Worm (Caenorhabditis elegans) whole organism, young adult: ENCODE measurements around the gene T05H10.4.

Source experiments
- B0336.3 ChIP-seq: fragments of 200-800 bp; sonication (Bioruptor generic); IDR thresholded peaks from 2 replicates; pipeline ENCODE4 v1.3.6; 2022; ENCODE audit warnings: missing genetic modification characterization, missing compliant biosample characterization
- D2030.7 ChIP-seq: fragments of 200-800 bp; sonication (Bioruptor generic); IDR thresholded peaks from 2 replicates; pipeline ENCODE4 v1.3.6; 2022; ENCODE audit warnings: missing genetic modification reagents, missing genetic modification characterization, missing compliant biosample characterization
- F33H1.4 ChIP-seq: fragments of 200-800 bp; sonication (Bioruptor generic); IDR thresholded peaks from 2 replicates; pipeline ENCODE4 v1.3.6; 2022; ENCODE audit warnings: missing genetic modification reagents, missing genetic modification characterization, missing compliant biosample characterization
- F52B5.7 ChIP-seq: sonication (generic microtip); optimal IDR thresholded peaks from 2 replicates; lab custom pipeline; 2016; ENCODE audit warnings: mild to moderate bottlenecking, missing genetic modification characterization, missing compliant biosample characterization
- F55B11.4 ChIP-seq: sonication (generic microtip); optimal IDR thresholded peaks from 2 replicates; lab custom pipeline; 2016; ENCODE audit warnings: missing compliant biosample characterization, missing genetic modification characterization, borderline replicate concordance; ENCODE audit not compliant: insufficient read depth
- F57A8.1 ChIP-seq: fragments of 200-800 bp; sonication (Bioruptor generic); optimal IDR thresholded peaks from 2 replicates; lab custom pipeline; 2018; ENCODE audit warnings: mild to moderate bottlenecking, missing genetic modification characterization, moderate library complexity, missing compliant biosample characterization
- F57C9.4 ChIP-seq: sonication (generic microtip); optimal IDR thresholded peaks from 2 replicates; lab custom pipeline; 2017; ENCODE audit warnings: mild to moderate bottlenecking, missing genetic modification characterization, missing compliant biosample characterization
- T07F8.4 ChIP-seq: sonication (generic microtip); optimal IDR thresholded peaks from 2 replicates; lab custom pipeline; 2016; ENCODE audit warnings: mild to moderate bottlenecking, missing genetic modification characterization, moderate library complexity, missing compliant biosample characterization
- Y53G8AR.9 ChIP-seq: fragments of 200-800 bp; sonication (Bioruptor generic); conservative IDR thresholded peaks from 2 replicates; pipeline ENCODE4 v1.3.6; 2022; ENCODE audit warnings: missing genetic modification reagents, missing genetic modification characterization, missing compliant biosample characterization
- akir-1 ChIP-seq: fragments of 200-800 bp; sonication (Bioruptor generic); optimal IDR thresholded peaks from 2 replicates; lab custom pipeline; 2018; ENCODE audit warnings: mild to moderate bottlenecking, missing genetic modification characterization, moderate library complexity, missing compliant biosample characterization
- atf-7 ChIP-seq: sonication (generic microtip); optimal IDR thresholded peaks from 2 replicates; lab custom pipeline; 2017; ENCODE audit warnings: mild to moderate bottlenecking, missing genetic modification characterization, missing compliant biosample characterization
- attf-5 ChIP-seq: fragments of 200-800 bp; sonication (Bioruptor generic); optimal IDR thresholded peaks from 2 replicates; lab custom pipeline; 2018; ENCODE audit warnings: mild to moderate bottlenecking, missing genetic modification characterization, missing compliant biosample characterization
- bed-2 ChIP-seq: fragments of 200-800 bp; sonication (Bioruptor generic); IDR thresholded peaks from 2 replicates; pipeline ENCODE4 v1.3.6; 2022; ENCODE audit warnings: missing genetic modification reagents, missing genetic modification characterization, missing compliant biosample characterization
- ccch-3 ChIP-seq: fragments of 200-800 bp; sonication (Bioruptor generic); optimal IDR thresholded peaks from 2 replicates; lab custom pipeline; 2018; ENCODE audit warnings: mild to moderate bottlenecking, missing genetic modification characterization, missing compliant biosample characterization
- cebp-1 ChIP-seq, 2 experiments: fragments of 200-800 bp in 1 of 2; sonication (Bioruptor generic) in 1 of 2; sonication (generic microtip) in 1 of 2; IDR thresholded peaks in 1 of 2; optimal IDR thresholded peaks in 1 of 2; 2 replicates each; pipeline versions ENCODE4 v1.3.6 to Lab custom; 2017 to 2022; ENCODE audit warnings: missing compliant biosample characterization in 2 of 2, missing genetic modification characterization in 2 of 2, mild to moderate bottlenecking in 1 of 2, missing genetic modification reagents in 1 of 2, moderate library complexity in 1 of 2
- ceh-100 ChIP-seq: fragments of 200-800 bp; sonication (Bioruptor generic); IDR thresholded peaks from 2 replicates; pipeline ENCODE4 v1.3.6; 2022; ENCODE audit warnings: missing genetic modification reagents, missing genetic modification characterization, missing compliant biosample characterization
- ceh-79 ChIP-seq: sonication (generic microtip); optimal IDR thresholded peaks from 2 replicates; lab custom pipeline; 2017; ENCODE audit warnings: mild to moderate bottlenecking, missing genetic modification characterization, missing compliant biosample characterization
- chd-7 ChIP-seq: sonication (generic microtip); optimal IDR thresholded peaks from 2 replicates; lab custom pipeline; 2016; ENCODE audit warnings: mild to moderate bottlenecking, missing genetic modification characterization, moderate library complexity, missing compliant biosample characterization
- efl-1 ChIP-seq: fragments of 150-350 bp; optimal IDR thresholded peaks from 2 replicates; lab custom pipeline; 2014; ENCODE audit warnings: missing biosample characterization, missing genetic modification reagents, missing genetic modification characterization
- egl-18 ChIP-seq: fragments of 200-800 bp; sonication (Bioruptor generic); IDR thresholded peaks from 2 replicates; pipeline ENCODE4 v1.3.6; 2022; ENCODE audit warnings: missing genetic modification reagents, missing genetic modification characterization, missing compliant biosample characterization
- ekl-4 ChIP-seq: fragments of 200-800 bp; sonication (Bioruptor generic); IDR thresholded peaks from 2 replicates; pipeline ENCODE4 v1.3.6; 2022; ENCODE audit warnings: missing genetic modification reagents, missing genetic modification characterization, missing compliant biosample characterization
- ets-4 ChIP-seq: fragments of 200-800 bp; sonication (Bioruptor generic); optimal IDR thresholded peaks from 2 replicates; lab custom pipeline; 2018; ENCODE audit warnings: mild to moderate bottlenecking, missing genetic modification characterization, missing compliant biosample characterization
- fkh-3 ChIP-seq: sonication (generic microtip); optimal IDR thresholded peaks from 2 replicates; lab custom pipeline; 2016; ENCODE audit warnings: mild to moderate bottlenecking, missing genetic modification characterization, missing compliant biosample characterization
- him-1 ChIP-seq: sonication (generic microtip); optimal IDR thresholded peaks from 2 replicates; lab custom pipeline; 2016; ENCODE audit warnings: missing genotype, missing genetic modification reagents, missing genetic modification characterization, missing compliant biosample characterization
- hlh-12 ChIP-seq: sonication (generic microtip); optimal IDR thresholded peaks from 2 replicates; lab custom pipeline; 2016; ENCODE audit warnings: missing genetic modification characterization, missing compliant biosample characterization
- hlh-26 ChIP-seq: fragments of 200-800 bp; sonication (Bioruptor generic); conservative IDR thresholded peaks from 2 replicates; pipeline ENCODE4 v1.3.6; 2022; ENCODE audit warnings: missing genetic modification reagents, missing genetic modification characterization, missing compliant biosample characterization
- hmg-1.2 ChIP-seq: fragments of 200-800 bp; sonication (Bioruptor generic); IDR thresholded peaks from 2 replicates; pipeline ENCODE4 v1.3.6; 2022; ENCODE audit warnings: missing genetic modification reagents, missing genetic modification characterization, missing compliant biosample characterization
- lin-26 ChIP-seq: fragments of 200-800 bp; sonication (Bioruptor generic); IDR thresholded peaks from 2 replicates; pipeline ENCODE4 v1.3.6; 2022; ENCODE audit warnings: missing genetic modification reagents, missing genetic modification characterization, missing compliant biosample characterization
- lin-40 ChIP-seq: sonication (generic microtip); optimal IDR thresholded peaks from 2 replicates; lab custom pipeline; 2016; ENCODE audit warnings: missing genetic modification characterization, mild to moderate bottlenecking, missing compliant biosample characterization, missing genotype, missing genetic modification reagents
- lsy-27 ChIP-seq: sonication (generic microtip); optimal IDR thresholded peaks from 2 replicates; lab custom pipeline; 2017; ENCODE audit warnings: missing genetic modification characterization, mild to moderate bottlenecking, missing compliant biosample characterization, antibody characterized with exemption, missing genotype, borderline replicate concordance; ENCODE audit not compliant: insufficient read depth
- madf-3 ChIP-seq: fragments of 200-800 bp; sonication (Bioruptor generic); IDR thresholded peaks from 2 replicates; pipeline ENCODE4 v1.3.6; 2022; ENCODE audit warnings: missing genetic modification reagents, missing genetic modification characterization, missing compliant biosample characterization
- mcd-1 ChIP-seq: fragments of 200-800 bp; sonication (Bioruptor generic); IDR thresholded peaks from 2 replicates; pipeline ENCODE4 v1.3.6; 2022; ENCODE audit warnings: missing genetic modification reagents, missing genetic modification characterization, missing compliant biosample characterization
- mes-4 ChIP-seq: sonication (generic microtip); optimal IDR thresholded peaks from 2 replicates; lab custom pipeline; 2016; ENCODE audit warnings: missing genotype, missing genetic modification characterization, missing compliant biosample characterization
- mxl-1 ChIP-seq: sonication (generic microtip); optimal IDR thresholded peaks from 2 replicates; lab custom pipeline; 2016; ENCODE audit warnings: missing genetic modification characterization, missing compliant biosample characterization
- nhr-27 ChIP-seq: fragments of 200-800 bp; sonication (Bioruptor generic); optimal IDR thresholded peaks from 2 replicates; lab custom pipeline; 2018; ENCODE audit warnings: mild to moderate bottlenecking, missing genetic modification characterization, moderate library complexity, missing compliant biosample characterization
- nhr-80 ChIP-seq: sonication (generic microtip); optimal IDR thresholded peaks from 2 replicates; lab custom pipeline; 2016; ENCODE audit warnings: missing genetic modification characterization, missing compliant biosample characterization
- nhr-90 ChIP-seq: sonication (generic microtip); optimal IDR thresholded peaks from 2 replicates; lab custom pipeline; 2016; ENCODE audit warnings: missing genotype, mild to moderate bottlenecking, missing genetic modification characterization, missing compliant biosample characterization
- rcor-1 ChIP-seq: fragments of 200-800 bp; sonication (Bioruptor generic); IDR thresholded peaks from 2 replicates; pipeline ENCODE4 v1.3.6; 2022; ENCODE audit warnings: missing genetic modification reagents, missing genetic modification characterization, missing compliant biosample characterization
- sdz-38 ChIP-seq: sonication (generic microtip); optimal IDR thresholded peaks from 2 replicates; lab custom pipeline; 2016; ENCODE audit warnings: missing genotype, missing genetic modification characterization, missing compliant biosample characterization
- sea-2 ChIP-seq: fragments of 200-800 bp; sonication (Bioruptor generic); IDR thresholded peaks from 2 replicates; pipeline ENCODE4 v1.3.6; 2022; ENCODE audit warnings: missing genetic modification characterization, missing compliant biosample characterization
- snpc-3.4 ChIP-seq: sonication (generic microtip); optimal IDR thresholded peaks from 2 replicates; lab custom pipeline; 2017; ENCODE audit warnings: missing genetic modification characterization, mild to moderate bottlenecking, missing compliant biosample characterization, antibody characterized with exemption, moderate library complexity, missing genotype, missing genetic modification reagents
- tlf-1 ChIP-seq: fragments of 200-800 bp; sonication (Bioruptor generic); optimal IDR thresholded peaks from 2 replicates; lab custom pipeline; 2018; ENCODE audit warnings: mild to moderate bottlenecking, missing genetic modification characterization, missing compliant biosample characterization
- unc-130 ChIP-seq: sonication (generic microtip); optimal IDR thresholded peaks from 2 replicates; lab custom pipeline; 2016; ENCODE audit warnings: missing genetic modification reagents, missing genetic modification characterization, missing compliant biosample characterization
- zfh-2 ChIP-seq: fragments of 200-800 bp; sonication (Bioruptor generic); conservative IDR thresholded peaks from 2 replicates; pipeline ENCODE4 v1.3.6; 2022; ENCODE audit warnings: missing genetic modification reagents, missing genetic modification characterization, missing compliant biosample characterization
- ztf-22 ChIP-seq: fragments of 200-800 bp; sonication (Bioruptor generic); optimal IDR thresholded peaks from 2 replicates; lab custom pipeline; 2018; ENCODE audit warnings: mild to moderate bottlenecking, missing genetic modification characterization, moderate library complexity, missing compliant biosample characterization
- ztf-25 ChIP-seq: fragments of 200-800 bp; sonication (Bioruptor generic); IDR thresholded peaks from 2 replicates; pipeline ENCODE4 v1.3.6; 2022; ENCODE audit warnings: missing genetic modification reagents, missing genetic modification characterization, missing compliant biosample characterization
- ztf-6 ChIP-seq: fragments of 200-800 bp; sonication (Bioruptor generic); IDR thresholded peaks from 2 replicates; pipeline ENCODE4 v1.3.6; 2022; ENCODE audit warnings: missing genetic modification reagents, missing genetic modification characterization, missing compliant biosample characterization

The T05H10.4 gene

DNA sequence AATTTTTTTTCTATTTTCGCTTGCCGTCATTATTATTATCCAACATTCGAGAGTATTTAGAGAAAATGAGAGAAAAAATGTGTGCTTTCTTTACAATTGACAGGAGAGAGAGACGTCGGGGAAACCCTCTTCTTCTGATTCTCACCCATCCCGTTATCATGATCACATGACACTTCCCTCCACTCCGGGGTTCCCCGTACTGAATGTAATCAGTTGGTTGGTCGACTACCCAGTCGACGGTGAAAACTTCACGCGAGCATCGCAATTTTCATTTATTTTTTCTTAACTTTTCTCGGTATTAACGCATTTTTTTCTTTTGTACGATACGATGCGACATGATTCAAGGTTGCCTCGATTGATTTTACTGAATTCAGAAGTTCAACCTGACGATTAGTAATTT, 36.8 kb upstream of the T05H10.4 start (continued):
- TF ChIP-seq ztf-25 (no peak), D2030.7 (GFP tag; lab: Robert Waterston, UW) (no peak), lsy-27 (tag; lab: Kevin White, UChicago) (no peak), bed-2 (GFP tag; lab: Robert Waterston, UW) (no peak), nhr-27 (no peak), ztf-22 (GFP tag; lab: Kevin White, UChicago) (peak; percentile 78), F33H1.4 (GFP tag; lab: Robert Waterston, UW) (peak; percentile 11; the same call in 1 of the 2 replicates), efl-1 (GFP tag; lab: Kevin White, UChicago) (no peak), mcd-1 (GFP tag; lab: Robert Waterston, UW) (peak; percentile 49), ekl-4 (no peak), ceh-79 (tag; lab: Kevin White, UChicago) (no peak), attf-5 (GFP tag; lab: Kevin White, UChicago) (no peak), lin-26 (no peak), F57A8.1 (GFP tag; lab: Kevin White, UChicago) (no peak), mes-4 (tag; lab: Kevin White, UChicago) (no peak), F55B11.4 (tag; lab: Kevin White, UChicago) (no peak), sea-2 (GFP tag; lab: Robert Waterston, UW) (no peak), nhr-90 (tag; lab: Kevin White, UChicago) (no peak), tlf-1 (GFP tag; lab: Kevin White, UChicago) (no peak), hlh-12 (tag; lab: Kevin White, UChicago) (no peak), snpc-3.4 (tag; lab: Kevin White, UChicago) (no peak), egl-18 (GFP tag; lab: Robert Waterston, UW) (no peak), ceh-100 (GFP tag; lab: Robert Waterston, UW) (no peak), unc-130 (GFP tag; lab: Kevin White, UChicago) (no peak), him-1 (tag; lab: Kevin White, UChicago) (no peak), mxl-1 (tag; lab: Kevin White, UChicago) (no peak), fkh-3 (no peak), T07F8.4 (tag; lab: Kevin White, UChicago) (no peak), akir-1 (no peak)

DNA sequence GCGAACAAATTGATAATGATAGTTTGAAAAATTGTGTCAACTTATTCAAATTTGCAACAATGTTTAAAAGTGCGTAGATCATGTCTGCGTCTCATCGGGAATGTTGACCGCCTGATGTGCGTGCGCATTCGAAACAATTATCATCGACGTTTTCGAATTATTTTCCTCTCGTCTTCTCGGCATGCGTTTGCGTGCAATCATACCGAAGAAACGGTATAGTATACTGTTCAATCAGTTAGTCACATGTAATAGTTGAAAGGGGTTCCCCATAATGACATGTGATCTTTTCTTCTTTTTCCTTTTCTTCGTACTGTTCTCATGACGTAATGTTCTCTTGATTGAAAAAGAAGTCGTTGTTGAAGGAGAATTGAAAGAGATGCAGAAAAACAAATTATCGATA, 36.2 kb upstream of the T05H10.4 start:
- peak; percentile 57 for TF ChIP-seq mcd-1 (GFP tag; lab: Robert Waterston, UW)
- TF ChIP-seq madf-3 (GFP tag; lab: Robert Waterston, UW), result no peak
- TF ChIP-seq B0336.3 (GFP tag; lab: Robert Waterston, UW), result 0 out of 2 replicates have a peak, but pooled peaks have one; percentile 8
- no peak for TF ChIP-seq ets-4 (GFP tag; lab: Kevin White, UChicago)
- TF ChIP-seq tlf-1 (GFP tag; lab: Kevin White, UChicago), result peak; percentile 43
- no peak for TF ChIP-seq F57C9.4 (tag; lab: Kevin White, UChicago)
- 0 out of 2 replicates have a peak, but pooled peaks have one; percentile 54 for TF ChIP-seq Y53G8AR.9 (GFP tag; lab: Robert Waterston, UW)
- TF ChIP-seq hmg-1.2, result peak; percentile 38
- TF ChIP-seq cebp-1 (GFP tag; IDR thresholded peaks at IDR 0.05; lab: Robert Waterston, UW), result 0 out of 2 replicates have a peak, but pooled peaks have one; percentile 8
- TF ChIP-seq cebp-1 (tag; optimal IDR thresholded peaks at IDR 0.05; lab: Kevin White, UChicago), result peak; percentile 72
- TF ChIP-seq lin-40 (tag; lab: Kevin White, UChicago), result peak; percentile 64
- no peak for TF ChIP-seq ztf-6 (GFP tag; lab: Robert Waterston, UW)
- TF ChIP-seq nhr-80 (tag; lab: Kevin White, UChicago), result peak; percentile 90
- peak; percentile 86 for TF ChIP-seq atf-7 (tag; lab: Kevin White, UChicago)
- TF ChIP-seq ztf-22 (GFP tag; lab: Kevin White, UChicago), result peak; percentile 17
- no peak for TF ChIP-seq zfh-2 (GFP tag; lab: Robert Waterston, UW)
- no peak for TF ChIP-seq hlh-26 (GFP tag; lab: Robert Waterston, UW)
- no peak for TF ChIP-seq efl-1 (GFP tag; lab: Kevin White, UChicago)
- TF ChIP-seq F52B5.7 (tag; lab: Kevin White, UChicago), result no peak
- TF ChIP-seq rcor-1 (GFP tag; lab: Robert Waterston, UW), result peak; percentile 66
- TF ChIP-seq sdz-38 (tag; lab: Kevin White, UChicago), result no peak
- TF ChIP-seq chd-7 (tag; lab: Kevin White, UChicago), result peak; percentile 58
- no peak for TF ChIP-seq ccch-3
